Worm (Caenorhabditis elegans): ENCODE results near the gene Y82E9BL.5.
"Not testable (repeated sequence)": the region's sequence is repeated elsewhere in the genome, so short reads cannot be mapped to it uniquely, and the experiment has no call there.

DNA sequence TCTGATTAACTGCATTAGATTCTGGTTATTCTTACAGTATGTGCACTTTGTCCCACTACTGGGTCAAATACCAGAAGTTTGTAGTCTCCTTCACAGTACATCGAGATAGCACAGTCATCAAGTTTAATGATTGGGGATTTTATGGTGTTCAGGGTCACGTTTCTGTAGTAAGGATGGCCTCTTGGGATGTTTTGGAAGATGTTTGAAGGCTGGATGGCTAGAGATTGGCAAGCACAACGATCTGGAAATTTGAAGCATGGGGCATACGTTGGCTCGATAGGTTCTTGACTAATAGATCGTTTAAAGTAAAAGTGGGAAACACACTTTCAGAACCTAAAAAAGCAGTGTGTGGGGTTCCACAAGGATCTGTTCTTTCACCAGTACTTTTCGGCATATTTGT lies 10.5 kb upstream of the Y82E9BL.5 start, which contains the start of gene Y82E9BR.8:
- not testable (repeated sequence) for TF ChIP-seq ceh-82 (tag; optimal IDR thresholded peaks at IDR 0.05); lsy-12 (tag; optimal IDR thresholded peaks at IDR 0.05); elt-1 (tag; optimal IDR thresholded peaks at IDR 0.05); nhr-12 (tag; optimal IDR thresholded peaks at IDR 0.05); ZK546.5 (tag; optimal IDR thresholded peaks at IDR 0.05); ama-1 (optimal IDR thresholded peaks at IDR 0.05); nhr-28 (tag; optimal IDR thresholded peaks at IDR 0.05); nfya-1 (tag; optimal IDR thresholded peaks at IDR 0.05; ENCODE audit: insufficient read depth); ztf-11 (tag; optimal IDR thresholded peaks at IDR 0.05); elt-3 (tag; optimal IDR thresholded peaks at IDR 0.05); pha-4 (tag; optimal IDR thresholded peaks at IDR 0.05); zag-1 (tag; optimal IDR thresholded peaks at IDR 0.05)

All from whole organism, L3 larva.